Worm (Caenorhabditis elegans) whole organism, L3 larva: ENCODE measurements around the gene cpf-1.
A peak's percentile ranks its signal among the peaks of the same experiment; 100 is the strongest.

Experiments used
- R02D3.7 ChIP-seq: fragments of 150-350 bp; optimal IDR thresholded peaks from 2 replicates; lab custom pipeline; 2014; ENCODE audit warnings: missing biosample characterization, missing genetic modification characterization
- ZK546.5 ChIP-seq: sonication (generic microtip); optimal IDR thresholded peaks from 2 replicates; lab custom pipeline; 2017; ENCODE audit warnings: missing biosample characterization, missing genetic modification characterization
- ama-1 ChIP-seq: fragments of 150-350 bp; optimal IDR thresholded peaks from 2 replicates; lab custom pipeline; 2018
- ceh-16 ChIP-seq: sonication (generic microtip); optimal IDR thresholded peaks from 2 replicates; lab custom pipeline; 2017; ENCODE audit warnings: missing biosample characterization, missing genetic modification characterization
- ceh-82 ChIP-seq: fragments of 150-350 bp; optimal IDR thresholded peaks from 2 replicates; lab custom pipeline; 2014; ENCODE audit warnings: missing biosample characterization, missing genetic modification characterization
- ceh-9 ChIP-seq: sonication (generic microtip); optimal IDR thresholded peaks from 2 replicates; lab custom pipeline; 2018; ENCODE audit warnings: missing biosample characterization, missing genetic modification characterization
- daf-12 ChIP-seq: fragments of 150-350 bp; optimal IDR thresholded peaks from 2 replicates; lab custom pipeline; 2014; ENCODE audit warnings: missing biosample characterization, missing genetic modification reagents, missing genetic modification characterization
- egl-5 ChIP-seq: fragments of 150-350 bp; optimal IDR thresholded peaks from 2 replicates; lab custom pipeline; 2017; ENCODE audit warnings: missing biosample characterization, missing genetic modification reagents, missing genetic modification characterization, inconsistent platforms
- elt-1 ChIP-seq: fragments of 150-350 bp; optimal IDR thresholded peaks from 2 replicates; lab custom pipeline; 2014; ENCODE audit warnings: missing biosample characterization, missing genetic modification characterization
- elt-2 ChIP-seq: sonication (generic microtip); optimal IDR thresholded peaks from 2 replicates; lab custom pipeline; 2016; ENCODE audit warnings: missing genetic modification reagents, mild to moderate bottlenecking, missing genetic modification characterization, missing compliant biosample characterization
- elt-3 ChIP-seq, 3 experiments: fragments of 150-350 bp in 1 of 3; sonication (generic microtip) in 2 of 3; optimal IDR thresholded peaks; 2 replicates in 2 of 3; 4 replicates in 1 of 3; lab custom pipeline; 2014 to 2017; ENCODE audit warnings: missing biosample characterization in 3 of 3, missing genetic modification characterization in 3 of 3
- eor-1 ChIP-seq, 2 experiments: fragments of 150-350 bp; optimal IDR thresholded peaks; 2 replicates each; lab custom pipeline; 2014 to 2018; ENCODE audit warnings: missing biosample characterization in 2 of 2, missing genetic modification characterization in 2 of 2
- fkh-10 ChIP-seq: sonication (generic microtip); optimal IDR thresholded peaks from 2 replicates; lab custom pipeline; 2017; ENCODE audit warnings: missing biosample characterization, missing genetic modification reagents, missing genetic modification characterization
- fkh-2 ChIP-seq: fragments of 150-350 bp; optimal IDR thresholded peaks from 2 replicates; lab custom pipeline; 2014; ENCODE audit warnings: missing biosample characterization, missing genetic modification reagents, missing genetic modification characterization
- fos-1 ChIP-seq: fragments of 150-350 bp; optimal IDR thresholded peaks from 2 replicates; lab custom pipeline; 2014; ENCODE audit warnings: missing biosample characterization, missing genetic modification characterization
- jun-1 ChIP-seq: fragments of 150-350 bp; optimal IDR thresholded peaks from 2 replicates; lab custom pipeline; 2014; ENCODE audit warnings: missing biosample characterization, missing genetic modification reagents, missing genetic modification characterization
- lin-15B ChIP-seq: fragments of 150-350 bp; optimal IDR thresholded peaks from 2 replicates; lab custom pipeline; 2014; ENCODE audit warnings: missing biosample characterization, missing genetic modification characterization
- lin-39 ChIP-seq: fragments of 150-350 bp; optimal IDR thresholded peaks from 2 replicates; lab custom pipeline; 2018; ENCODE audit warnings: missing biosample characterization, missing genetic modification reagents, missing genetic modification characterization
- lsy-12 ChIP-seq: sonication (generic microtip); optimal IDR thresholded peaks from 2 replicates; lab custom pipeline; 2016; ENCODE audit warnings: mild to moderate bottlenecking, missing genetic modification characterization, missing compliant biosample characterization
- mdl-1 ChIP-seq: fragments of 150-350 bp; optimal IDR thresholded peaks from 2 replicates; lab custom pipeline; 2014; ENCODE audit warnings: missing biosample characterization, missing genetic modification characterization
- mml-1 ChIP-seq: fragments of 150-350 bp; sonication (generic microtip); optimal IDR thresholded peaks from 3 replicates; lab custom pipeline; 2014; ENCODE audit warnings: missing biosample characterization, missing genetic modification characterization
- nfya-1 ChIP-seq: sonication (generic microtip); optimal IDR thresholded peaks from 2 replicates; lab custom pipeline; 2017; ENCODE audit warnings: missing genetic modification characterization, mild to moderate bottlenecking, missing compliant biosample characterization, antibody characterized with exemption, moderate library complexity; ENCODE audit not compliant: insufficient read depth
- nhr-12 ChIP-seq: fragments of 150-350 bp; optimal IDR thresholded peaks from 2 replicates; lab custom pipeline; 2014; ENCODE audit warnings: missing biosample characterization, missing genetic modification characterization
- nhr-23 ChIP-seq: fragments of 150-350 bp; optimal IDR thresholded peaks from 2 replicates; lab custom pipeline; 2014; ENCODE audit warnings: missing biosample characterization, missing genetic modification reagents, missing genetic modification characterization
- nhr-25 ChIP-seq: sonication (generic microtip); optimal IDR thresholded peaks from 2 replicates; lab custom pipeline; 2017; ENCODE audit warnings: missing biosample characterization, missing genetic modification characterization
- nhr-28 ChIP-seq: fragments of 150-350 bp; optimal IDR thresholded peaks from 2 replicates; lab custom pipeline; 2014; ENCODE audit warnings: missing biosample characterization, missing genetic modification characterization
- nhr-43 ChIP-seq: sonication (generic microtip); optimal IDR thresholded peaks from 2 replicates; lab custom pipeline; 2016; ENCODE audit warnings: mild to moderate bottlenecking, missing genetic modification characterization, missing compliant biosample characterization; ENCODE audit not compliant: poor library complexity, severe bottlenecking
- nhr-67 ChIP-seq: fragments of 150-350 bp; optimal IDR thresholded peaks from 2 replicates; lab custom pipeline; 2014; ENCODE audit warnings: missing biosample characterization, missing genetic modification characterization
- nhr-77 ChIP-seq: fragments of 150-350 bp; optimal IDR thresholded peaks from 2 replicates; lab custom pipeline; 2014; ENCODE audit warnings: missing biosample characterization, missing genetic modification characterization
- pha-4 ChIP-seq: fragments of 150-350 bp; optimal IDR thresholded peaks from 2 replicates; lab custom pipeline; 2014; ENCODE audit warnings: missing biosample characterization, missing genetic modification reagents, missing genetic modification characterization
- sea-2 ChIP-seq: fragments of 150-350 bp; sonication (generic microtip); optimal IDR thresholded peaks from 4 replicates; lab custom pipeline; 2014; ENCODE audit warnings: missing biosample characterization, missing genetic modification reagents, missing genetic modification characterization
- skn-1 ChIP-seq: fragments of 150-350 bp; optimal IDR thresholded peaks from 2 replicates; lab custom pipeline; 2014; ENCODE audit warnings: missing biosample characterization, missing genetic modification characterization
- snpc-4 ChIP-seq: fragments of 150-350 bp; optimal IDR thresholded peaks from 2 replicates; lab custom pipeline; 2014; ENCODE audit warnings: missing biosample characterization, missing genetic modification characterization
- unc-62 ChIP-seq: fragments of 150-350 bp; sonication (generic microtip); optimal IDR thresholded peaks from 4 replicates; lab custom pipeline; 2014; ENCODE audit warnings: missing biosample characterization, missing genetic modification reagents, missing genetic modification characterization
- ztf-11 ChIP-seq: fragments of 150-350 bp; optimal IDR thresholded peaks from 2 replicates; lab custom pipeline; 2014; ENCODE audit warnings: missing biosample characterization, missing genetic modification characterization
- ztf-4 ChIP-seq: fragments of 150-350 bp; optimal IDR thresholded peaks from 2 replicates; lab custom pipeline; 2014; ENCODE audit warnings: missing biosample characterization, missing genetic modification characterization

cpf-1 gene

ce11 chrII:8590684-8591083 is 11.6 kb downstream of the cpf-1 start, which contains the start of gene aptf-4:
aptf-4 (plus strand) TSS chrII:8590984.
- TF ChIP-seq daf-12 (no peak), unc-62 (GFP tag; lab: Kevin White, UChicago) (no peak), mdl-1 (tag; lab: Kevin White, UChicago) (no peak), mml-1 (no peak), lsy-12 (no peak), snpc-4 (tag; lab: Kevin White, UChicago) (no peak), ztf-4 (tag; lab: Kevin White, UChicago) (no peak), elt-3 (tag; optimal IDR thresholded peaks at IDR 0.05; lab: Kevin White, UChicago) (no peak), nfya-1 (no peak), fos-1 (tag; lab: Kevin White, UChicago) (no peak), elt-1 (no peak), ceh-16 (tag; lab: Kevin White, UChicago) (no peak), nhr-23 (tag; lab: Kevin White, UChicago) (no peak), nhr-28 (tag; lab: Kevin White, UChicago) (no peak), R02D3.7 (tag; lab: Kevin White, UChicago) (no peak), fkh-2 (no peak), sea-2 (GFP tag; lab: Kevin White, UChicago) (no peak)

ce11 chrII:8589227-8589626 is 13.0 kb downstream of the cpf-1 start:
- TF ChIP-seq nfya-1 (peak; percentile 30), lin-15B (tag; lab: Kevin White, UChicago) (no peak), fkh-10 (GFP tag; lab: Kevin White, UChicago) (peak; percentile 47), mml-1 (no peak), elt-3 (tag; optimal IDR thresholded peaks at IDR 0.05; lab: Kevin White, UChicago) (no peak), eor-1 (tag; optimal IDR thresholded peaks at IDR 0.05; lab: Kevin White, UChicago) (no peak), ZK546.5 (tag; lab: Kevin White, UChicago) (no peak)

ce11 chrII:8588442-8588841 is 13.8 kb downstream of the cpf-1 start:
- TF ChIP-seq ceh-9 (tag; lab: Kevin White, UChicago), result no peak
- TF ChIP-seq ceh-82 (tag; lab: Kevin White, UChicago), result no peak
- TF ChIP-seq ama-1, result no peak
- TF ChIP-seq nhr-67 (tag; lab: Kevin White, UChicago), result no peak

- TF ChIP-seq ceh-82 (tag; lab: Kevin White, UChicago) (no peak), elt-2 (tag; lab: Kevin White, UChicago) (no peak), jun-1 (tag; lab: Kevin White, UChicago) (no peak), egl-5 (tag; lab: Kevin White, UChicago) (no peak), nfya-1 (peak; percentile 14), daf-12 (no peak), elt-1 (peak; percentile 64), pha-4 (tag; lab: Kevin White, UChicago) (no peak), lsy-12 (no peak), nhr-25 (tag; lab: Kevin White, UChicago) (no peak), lin-39 (tag; lab: Kevin White, UChicago) (peak; percentile 18), nhr-23 (tag; lab: Kevin White, UChicago) (no peak), nhr-77 (tag; lab: Kevin White, UChicago) (no peak)
Measured at ce11 chrII:8587660-8588230, 14.5 kb downstream of the cpf-1 start.

- TF ChIP-seq nhr-25 (tag; lab: Kevin White, UChicago), result peak; percentile 56
- no peak for TF ChIP-seq ztf-11
Measured at ce11 chrII:8585921-8586320, 16.3 kb downstream of the cpf-1 start.

ce11 chrII:8585036-8585627 is 17.1 kb downstream of the cpf-1 start, which contains the start of gene F54C9.11:
F54C9.11 (minus strand) TSS chrII:8585086.
- TF ChIP-seq nhr-77 (tag; lab: Kevin White, UChicago) (no peak), mml-1 (no peak), nhr-67 (tag; lab: Kevin White, UChicago) (no peak), elt-2 (tag; lab: Kevin White, UChicago) (no peak), pha-4 (tag; lab: Kevin White, UChicago) (no peak), nhr-12 (tag; lab: Kevin White, UChicago) (no peak), nfya-1 (peak; percentile 47), unc-62 (GFP tag; lab: Kevin White, UChicago) (no peak), skn-1 (no peak), ama-1 (no peak), ztf-11 (no peak), egl-5 (tag; lab: Kevin White, UChicago) (peak; percentile 42), lin-39 (tag; lab: Kevin White, UChicago) (no peak), snpc-4 (tag; lab: Kevin White, UChicago) (no peak), nhr-43 (tag; lab: Kevin White, UChicago) (no peak), nhr-23 (tag; lab: Kevin White, UChicago) (no peak)
